Fruit fly (Drosophila melanogaster): ENCODE measurements around the gene DPCoAC.

DNA sequence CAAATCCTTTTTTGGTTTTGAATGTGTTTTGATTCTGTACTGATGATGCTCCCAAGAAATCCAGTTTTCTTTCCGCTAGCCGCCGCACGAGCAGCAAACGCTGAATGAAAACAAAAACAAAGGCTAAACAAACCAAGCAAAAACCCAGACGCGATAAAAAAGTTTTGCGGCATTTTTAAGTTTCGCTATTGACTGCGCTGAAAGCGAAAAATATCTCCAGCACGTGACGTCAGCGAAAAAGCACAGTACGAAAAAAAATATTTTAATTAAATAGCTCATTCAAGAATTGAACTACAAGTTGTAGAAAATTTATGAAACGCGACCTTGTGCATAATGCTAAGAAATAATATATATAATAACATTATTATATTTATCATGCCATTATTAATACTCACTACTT, 12.5 kb downstream of the DPCoAC start:
- TF ChIP-seq Abd-B (GFP tag; optimal IDR thresholded peaks at IDR 0.05) (no peak), CG9705 (GFP tag; optimal IDR thresholded peaks at IDR 0.05) (no peak), Myc (optimal IDR thresholded peaks at IDR 0.05) (no peak), Dfd (GFP tag; optimal IDR thresholded peaks at IDR 0.05) (no peak), Hr78 (GFP tag; optimal IDR thresholded peaks at IDR 0.05) (no peak), HLH106 (tag; optimal IDR thresholded peaks at IDR 0.05) (no peak), sage (GFP tag; optimal IDR thresholded peaks at IDR 0.05) (no peak), usp (GFP tag; optimal IDR thresholded peaks at IDR 0.05) (no peak), dl (GFP tag; optimal IDR thresholded peaks at IDR 0.05; ENCODE audit: insufficient read depth in 1 of 2, partially characterized antibody in 2 of 2) (no peak), psq (GFP tag; optimal IDR thresholded peaks at IDR 0.05) (no peak)
